Worm (Caenorhabditis elegans) whole organism, young adult: ENCODE measurements around the gene T01C3.3.

Experiments
- B0261.1 ChIP-seq: sonication (generic microtip); optimal IDR thresholded peaks from 2 replicates; lab custom pipeline; 2016; ENCODE audit warnings: mild to moderate bottlenecking, missing genetic modification characterization, moderate library complexity, missing compliant biosample characterization
- B0336.3 ChIP-seq: fragments of 200-800 bp; sonication (Bioruptor generic); IDR thresholded peaks from 2 replicates; pipeline ENCODE4 v1.3.6; 2022; ENCODE audit warnings: missing genetic modification characterization, missing compliant biosample characterization
- C06A6.2 ChIP-seq: fragments of 200-800 bp; sonication (Bioruptor generic); conservative IDR thresholded peaks from 2 replicates; pipeline ENCODE4 v1.3.6; 2022; ENCODE audit warnings: missing genetic modification characterization, missing compliant biosample characterization
- C17E4.6 ChIP-seq: fragments of 200-800 bp; sonication (Bioruptor generic); IDR thresholded peaks from 2 replicates; pipeline ENCODE4 v1.3.6; 2022; ENCODE audit warnings: missing genetic modification reagents, missing genetic modification characterization, missing compliant biosample characterization
- F10E7.11 ChIP-seq: sonication (generic microtip); optimal IDR thresholded peaks from 2 replicates; lab custom pipeline; 2017; ENCODE audit warnings: mild to moderate bottlenecking, missing genetic modification characterization, moderate library complexity, missing compliant biosample characterization
- F37B4.10 ChIP-seq: fragments of 200-800 bp; sonication (Bioruptor generic); IDR thresholded peaks from 2 replicates; pipeline ENCODE4 v1.3.6; 2022; ENCODE audit warnings: missing genetic modification characterization, missing compliant biosample characterization
- F39B2.1 ChIP-seq: fragments of 200-800 bp; sonication (Bioruptor generic); IDR thresholded peaks from 2 replicates; pipeline ENCODE4 v1.3.6; 2022; ENCODE audit warnings: missing genetic modification reagents, missing genetic modification characterization, missing compliant biosample characterization
- F55B11.4 ChIP-seq: sonication (generic microtip); optimal IDR thresholded peaks from 2 replicates; lab custom pipeline; 2016; ENCODE audit warnings: missing compliant biosample characterization, missing genetic modification characterization, borderline replicate concordance; ENCODE audit not compliant: insufficient read depth
- F57A8.1 ChIP-seq: fragments of 200-800 bp; sonication (Bioruptor generic); optimal IDR thresholded peaks from 2 replicates; lab custom pipeline; 2018; ENCODE audit warnings: mild to moderate bottlenecking, missing genetic modification characterization, moderate library complexity, missing compliant biosample characterization
- F57C9.4 ChIP-seq: sonication (generic microtip); optimal IDR thresholded peaks from 2 replicates; lab custom pipeline; 2017; ENCODE audit warnings: mild to moderate bottlenecking, missing genetic modification characterization, missing compliant biosample characterization
- T07F8.4 ChIP-seq: sonication (generic microtip); optimal IDR thresholded peaks from 2 replicates; lab custom pipeline; 2016; ENCODE audit warnings: mild to moderate bottlenecking, missing genetic modification characterization, moderate library complexity, missing compliant biosample characterization
- T26A5.8 ChIP-seq: sonication (generic microtip); optimal IDR thresholded peaks from 2 replicates; lab custom pipeline; 2016; ENCODE audit warnings: missing genetic modification characterization, missing compliant biosample characterization
- Y53F4B.3 ChIP-seq: fragments of 200-800 bp; sonication (Bioruptor generic); IDR thresholded peaks from 2 replicates; pipeline ENCODE4 v1.3.6; 2022; ENCODE audit warnings: missing genetic modification reagents, missing genetic modification characterization, missing compliant biosample characterization
- Y56A3A.18 ChIP-seq: fragments of 200-800 bp; sonication (Bioruptor generic); IDR thresholded peaks from 2 replicates; pipeline ENCODE4 v1.3.6; 2022; ENCODE audit warnings: missing genetic modification reagents, missing genetic modification characterization, missing compliant biosample characterization
- Y79H2A.3 ChIP-seq: fragments of 200-800 bp; sonication (Bioruptor generic); conservative IDR thresholded peaks from 2 replicates; pipeline ENCODE4 v1.3.6; 2022; ENCODE audit warnings: missing genetic modification reagents, missing genetic modification characterization, missing compliant biosample characterization
- Y95B8A.8 ChIP-seq: fragments of 200-800 bp; sonication (Bioruptor generic); IDR thresholded peaks from 2 replicates; pipeline ENCODE4 v1.3.6; 2022; ENCODE audit warnings: missing genetic modification reagents, missing genetic modification characterization, missing compliant biosample characterization
- ama-1 ChIP-seq, 3 experiments: fragments of 150-350 bp in 1 of 3; sonication (generic microtip) in 2 of 3; optimal IDR thresholded peaks; 2 replicates each; lab custom pipeline; 2014 to 2018; ENCODE audit warnings: missing biosample characterization in 2 of 3, missing genetic modification characterization in 2 of 3, missing genetic modification reagents in 2 of 3
- athp-1 ChIP-seq: sonication (generic microtip); optimal IDR thresholded peaks from 2 replicates; lab custom pipeline; 2017; ENCODE audit warnings: mild to moderate bottlenecking, missing genetic modification characterization, missing compliant biosample characterization
- cebp-1 ChIP-seq, 2 experiments: fragments of 200-800 bp in 1 of 2; sonication (Bioruptor generic) in 1 of 2; sonication (generic microtip) in 1 of 2; IDR thresholded peaks in 1 of 2; optimal IDR thresholded peaks in 1 of 2; 2 replicates each; pipeline versions ENCODE4 v1.3.6 to Lab custom; 2017 to 2022; ENCODE audit warnings: missing compliant biosample characterization in 2 of 2, missing genetic modification characterization in 2 of 2, mild to moderate bottlenecking in 1 of 2, missing genetic modification reagents in 1 of 2, moderate library complexity in 1 of 2
- cebp-2 ChIP-seq: fragments of 200-800 bp; sonication (Bioruptor generic); IDR thresholded peaks from 2 replicates; pipeline ENCODE4 v1.3.6; 2022; ENCODE audit warnings: missing genetic modification characterization, missing compliant biosample characterization
- ceh-100 ChIP-seq: fragments of 200-800 bp; sonication (Bioruptor generic); IDR thresholded peaks from 2 replicates; pipeline ENCODE4 v1.3.6; 2022; ENCODE audit warnings: missing genetic modification reagents, missing genetic modification characterization, missing compliant biosample characterization
- dox-1 ChIP-seq: fragments of 200-800 bp; sonication (Bioruptor generic); IDR thresholded peaks from 2 replicates; pipeline ENCODE4 v1.3.6; 2022; ENCODE audit warnings: missing genetic modification reagents, missing genetic modification characterization, missing compliant biosample characterization
- him-1 ChIP-seq: sonication (generic microtip); optimal IDR thresholded peaks from 2 replicates; lab custom pipeline; 2016; ENCODE audit warnings: missing genotype, missing genetic modification reagents, missing genetic modification characterization, missing compliant biosample characterization
- hmg-1.2 ChIP-seq: fragments of 200-800 bp; sonication (Bioruptor generic); IDR thresholded peaks from 2 replicates; pipeline ENCODE4 v1.3.6; 2022; ENCODE audit warnings: missing genetic modification reagents, missing genetic modification characterization, missing compliant biosample characterization
- hrde-1 ChIP-seq: sonication (generic microtip); optimal IDR thresholded peaks from 2 replicates; lab custom pipeline; 2016; ENCODE audit warnings: missing genetic modification characterization, mild to moderate bottlenecking, missing compliant biosample characterization, moderate library complexity, missing genotype, missing genetic modification reagents, borderline replicate concordance
- let-526 ChIP-seq: fragments of 200-800 bp; sonication (Bioruptor generic); IDR thresholded peaks from 2 replicates; pipeline ENCODE4 v1.3.6; 2022; ENCODE audit warnings: missing genetic modification reagents, missing genetic modification characterization, missing compliant biosample characterization
- lin-26 ChIP-seq: fragments of 200-800 bp; sonication (Bioruptor generic); IDR thresholded peaks from 2 replicates; pipeline ENCODE4 v1.3.6; 2022; ENCODE audit warnings: missing genetic modification reagents, missing genetic modification characterization, missing compliant biosample characterization
- lin-40 ChIP-seq: sonication (generic microtip); optimal IDR thresholded peaks from 2 replicates; lab custom pipeline; 2016; ENCODE audit warnings: missing genetic modification characterization, mild to moderate bottlenecking, missing compliant biosample characterization, missing genotype, missing genetic modification reagents
- madf-10 ChIP-seq: sonication (generic microtip); optimal IDR thresholded peaks from 2 replicates; lab custom pipeline; 2016; ENCODE audit warnings: mild to moderate bottlenecking, missing genetic modification characterization, missing compliant biosample characterization
- madf-6 ChIP-seq: fragments of 200-800 bp; sonication (Bioruptor generic); IDR thresholded peaks from 2 replicates; pipeline ENCODE4 v1.3.6; 2022; ENCODE audit warnings: missing genetic modification reagents, missing genetic modification characterization, missing compliant biosample characterization
- mcd-1 ChIP-seq: fragments of 200-800 bp; sonication (Bioruptor generic); IDR thresholded peaks from 2 replicates; pipeline ENCODE4 v1.3.6; 2022; ENCODE audit warnings: missing genetic modification reagents, missing genetic modification characterization, missing compliant biosample characterization
- mes-4 ChIP-seq: sonication (generic microtip); optimal IDR thresholded peaks from 2 replicates; lab custom pipeline; 2016; ENCODE audit warnings: missing genotype, missing genetic modification characterization, missing compliant biosample characterization
- nfya-1 ChIP-seq: sonication (generic microtip); optimal IDR thresholded peaks from 2 replicates; lab custom pipeline; 2017; ENCODE audit warnings: antibody characterized with exemption, missing compliant biosample characterization, missing genetic modification characterization, borderline replicate concordance; ENCODE audit not compliant: insufficient read depth
- nfyb-1 ChIP-seq: fragments of 200-800 bp; sonication (Bioruptor generic); IDR thresholded peaks from 2 replicates; pipeline ENCODE4 v1.3.6; 2022; ENCODE audit warnings: missing genetic modification reagents, missing genetic modification characterization, missing compliant biosample characterization
- nhr-80 ChIP-seq: sonication (generic microtip); optimal IDR thresholded peaks from 2 replicates; lab custom pipeline; 2016; ENCODE audit warnings: missing genetic modification characterization, missing compliant biosample characterization
- pbrm-1 ChIP-seq: fragments of 200-800 bp; sonication (Bioruptor generic); IDR thresholded peaks from 2 replicates; pipeline ENCODE4 v1.3.6; 2022; ENCODE audit warnings: missing genetic modification reagents, missing genetic modification characterization, missing compliant biosample characterization
- repo-1 ChIP-seq: sonication (generic microtip); optimal IDR thresholded peaks from 2 replicates; lab custom pipeline; 2017; ENCODE audit warnings: mild to moderate bottlenecking, missing genetic modification characterization, missing compliant biosample characterization
- rpc-1 ChIP-seq, 2 experiments: fragments of 150-350 bp in 1 of 2; sonication (generic microtip) in 1 of 2; optimal IDR thresholded peaks; 2 replicates each; lab custom pipeline; 2014 to 2018; ENCODE audit warnings: missing biosample characterization in 1 of 2, missing genetic modification characterization in 1 of 2, missing genetic modification reagents in 1 of 2, missing genotype in 1 of 2
- snpc-4 ChIP-seq, 5 experiments: fragments of 150-350 bp in 1 of 5; sonication (generic microtip) in 4 of 5; optimal IDR thresholded peaks; 2 replicates each; lab custom pipeline; 2014 to 2018; ENCODE audit warnings: missing genetic modification characterization in 5 of 5, missing biosample characterization in 3 of 5, antibody characterized with exemption in 2 of 5, mild to moderate bottlenecking in 2 of 5, missing compliant biosample characterization in 2 of 5, missing genotype in 2 of 5, moderate library complexity in 2 of 5, missing genetic modification reagents in 1 of 5
- somi-1 ChIP-seq: fragments of 200-800 bp; sonication (Bioruptor generic); optimal IDR thresholded peaks from 2 replicates; lab custom pipeline; 2018; ENCODE audit warnings: mild to moderate bottlenecking, missing genetic modification characterization, missing compliant biosample characterization
- sptf-2 ChIP-seq: fragments of 200-800 bp; sonication (Bioruptor generic); optimal IDR thresholded peaks from 2 replicates; lab custom pipeline; 2018; ENCODE audit warnings: mild to moderate bottlenecking, missing genetic modification characterization, missing compliant biosample characterization
- tbp1 ChIP-seq: fragments of 200-800 bp; sonication (Bioruptor generic); optimal IDR thresholded peaks from 2 replicates; lab custom pipeline; 2018; ENCODE audit warnings: mild to moderate bottlenecking, missing genetic modification characterization, missing compliant biosample characterization
- tlf-1 ChIP-seq: fragments of 200-800 bp; sonication (Bioruptor generic); optimal IDR thresholded peaks from 2 replicates; lab custom pipeline; 2018; ENCODE audit warnings: mild to moderate bottlenecking, missing genetic modification characterization, missing compliant biosample characterization
- unc-62 ChIP-seq: fragments of 150-350 bp; optimal IDR thresholded peaks from 2 replicates; lab custom pipeline; 2014; ENCODE audit warnings: missing biosample characterization, missing genetic modification reagents, missing genetic modification characterization

The T01C3.3 gene

DNA sequence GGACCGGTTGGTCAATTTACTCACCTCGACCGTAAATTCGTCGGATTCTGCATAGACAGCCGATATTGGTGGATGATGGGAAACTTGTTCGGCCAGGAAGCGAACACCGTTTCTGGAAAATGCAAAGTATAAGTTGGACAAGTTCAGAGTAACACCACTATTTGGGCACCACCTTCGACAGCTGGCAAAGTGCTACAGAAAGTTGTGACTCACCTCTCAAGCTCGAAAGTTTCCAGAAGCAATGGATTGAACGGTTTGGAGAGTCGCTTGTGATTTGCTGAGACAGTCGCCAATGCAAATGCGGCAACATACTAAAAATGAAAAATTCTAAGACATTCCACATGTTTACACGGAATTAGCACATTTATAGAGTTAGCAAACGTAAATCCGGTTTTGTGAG is 20.9 kb upstream of the T01C3.3 start:
- TF ChIP-seq unc-62 (GFP tag; lab: Kevin White, UChicago) = no peak
- TF ChIP-seq let-526 = no peak
- no peak for TF ChIP-seq Y56A3A.18 (GFP tag; lab: Robert Waterston, UW)
- TF ChIP-seq T26A5.8 = no peak
- no peak for TF ChIP-seq nfya-1 (tag; lab: Kevin White, UChicago)
- TF ChIP-seq pbrm-1 (GFP tag; lab: Robert Waterston, UW) = no peak
- no peak for TF ChIP-seq F39B2.1 (GFP tag; lab: Robert Waterston, UW)
- no peak for TF ChIP-seq tlf-1
- TF ChIP-seq repo-1 (tag; lab: Kevin White, UChicago) = no peak
- no peak for TF ChIP-seq nfyb-1
- no peak for TF ChIP-seq snpc-4 (GFP tag; optimal IDR thresholded peaks at IDR 0.05; lab: Kevin White, UChicago)
- TF ChIP-seq snpc-4 (tag; optimal IDR thresholded peaks at IDR 0.05; lab: Kevin White, UChicago) = no peak
- no peak for TF ChIP-seq F57C9.4
- no peak for TF ChIP-seq rpc-1 (optimal IDR thresholded peaks at IDR 0.05; lab: Kevin White, UChicago)
- no peak for TF ChIP-seq rpc-1 (tag; optimal IDR thresholded peaks at IDR 0.05; lab: Kevin White, UChicago)
- TF ChIP-seq B0336.3 (GFP tag; lab: Robert Waterston, UW) = no peak
- no peak for TF ChIP-seq cebp-2 (GFP tag; lab: Robert Waterston, UW)
- no peak for TF ChIP-seq mes-4
- no peak for TF ChIP-seq Y53F4B.3 (GFP tag; lab: Robert Waterston, UW)
- TF ChIP-seq sptf-2 = no peak

DNA sequence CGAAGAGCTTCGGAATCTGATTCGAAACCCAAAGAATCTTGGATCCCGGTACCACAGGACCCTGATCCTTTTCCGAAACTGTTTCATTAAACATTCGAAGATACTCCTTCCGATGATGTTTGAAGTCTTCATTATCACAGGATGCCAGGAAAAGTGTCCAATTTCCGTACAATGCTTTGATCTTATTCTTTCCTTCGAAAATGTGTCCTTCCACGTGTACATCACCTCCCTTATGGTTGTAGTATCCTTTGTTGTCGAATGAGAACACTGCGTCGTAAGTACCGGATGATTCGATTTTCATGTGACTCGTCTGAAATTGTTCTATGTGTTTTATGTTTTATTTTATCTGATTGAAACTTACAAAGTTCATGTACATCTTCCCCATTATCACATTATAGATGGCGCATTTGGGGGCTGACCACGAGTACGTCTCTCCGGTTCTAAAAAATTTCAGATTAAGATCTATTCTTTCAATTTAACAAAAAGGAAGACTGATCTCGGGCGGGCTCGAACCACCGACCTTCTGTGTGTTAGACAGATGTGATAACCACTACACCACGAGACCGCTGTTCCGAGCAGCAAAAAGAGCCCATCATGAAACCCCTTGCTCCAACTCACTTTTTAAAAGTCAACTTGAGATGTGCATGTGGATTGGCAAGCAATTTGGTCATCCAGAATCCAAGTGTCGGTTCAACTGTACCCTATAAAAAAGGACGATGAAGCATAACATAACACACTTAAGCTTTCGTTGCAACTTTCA is 20.2 kb upstream of the T01C3.3 start:
- TF ChIP-seq F10E7.11 (tag; lab: Kevin White, UChicago) (no peak), Y79H2A.3 (GFP tag; lab: Robert Waterston, UW) (0 out of 2 replicates have a peak, but pooled peaks have one; percentile 31), F55B11.4 (tag; lab: Kevin White, UChicago) (no peak), somi-1 (GFP tag; lab: Kevin White, UChicago) (no peak), F37B4.10 (GFP tag; lab: Robert Waterston, UW) (no peak), nfyb-1 (0 out of 2 replicates have a peak, but pooled peaks have one; percentile 62), madf-10 (tag; lab: Kevin White, UChicago) (no peak), athp-1 (tag; lab: Kevin White, UChicago) (no peak), T07F8.4 (no peak), nhr-80 (tag; lab: Kevin White, UChicago) (peak; percentile 9), madf-6 (GFP tag; lab: Robert Waterston, UW) (0 out of 2 replicates have a peak, but pooled peaks have one; percentile 34), C06A6.2 (GFP tag; lab: Robert Waterston, UW) (no peak), rpc-1 (optimal IDR thresholded peaks at IDR 0.05; lab: Kevin White, UChicago) (peak; percentile 53), rpc-1 (tag; optimal IDR thresholded peaks at IDR 0.05; lab: Kevin White, UChicago) (peak; percentile 70), dox-1 (0 out of 2 replicates have a peak, but pooled peaks have one; percentile 29), tbp1 (GFP tag; lab: Kevin White, UChicago) (peak; percentile 88), F39B2.1 (GFP tag; lab: Robert Waterston, UW) (no peak), lin-40 (no peak), C17E4.6 (GFP tag; lab: Robert Waterston, UW) (no peak), hmg-1.2 (GFP tag; lab: Robert Waterston, UW) (peak; percentile 46), him-1 (peak; percentile 65), Y95B8A.8 (GFP tag; lab: Robert Waterston, UW) (no peak), F57A8.1 (GFP tag; lab: Kevin White, UChicago) (no peak), lin-26 (GFP tag; lab: Robert Waterston, UW) (peak; percentile 61; the same call in 1 of the 2 replicates), cebp-1 (GFP tag; IDR thresholded peaks at IDR 0.05; lab: Robert Waterston, UW) (no peak), cebp-1 (tag; optimal IDR thresholded peaks at IDR 0.05; lab: Kevin White, UChicago) (peak; percentile 13), ceh-100 (GFP tag; lab: Robert Waterston, UW) (peak; percentile 45), mcd-1 (0 out of 2 replicates have a peak, but pooled peaks have one; percentile 34), hrde-1 (tag; lab: Kevin White, UChicago) (no peak), B0261.1 (tag; lab: Kevin White, UChicago) (peak; percentile 76), ama-1 (optimal IDR thresholded peaks at IDR 0.05; lab: Kevin White, UChicago) (no peak), ama-1 (GFP tag; optimal IDR thresholded peaks at IDR 0.05; lab: Kevin White, UChicago) (no peak)
